Worm (Caenorhabditis elegans) whole organism, L1 larva: ENCODE measurements around the gene stdh-2.

Experiments
- C16A3.4 ChIP-seq: fragments of 150-350 bp; optimal IDR thresholded peaks from 2 replicates; lab custom pipeline; 2014; ENCODE audit warnings: missing biosample characterization, missing genetic modification characterization
- alr-1 ChIP-seq: fragments of 200-800 bp; sonication (Bioruptor generic); optimal IDR thresholded peaks from 2 replicates; lab custom pipeline; 2018; ENCODE audit warnings: borderline replicate concordance, mild to moderate bottlenecking, missing genetic modification characterization, missing compliant biosample characterization
- ets-5 ChIP-seq: fragments of 200-800 bp; sonication (Bioruptor generic); IDR thresholded peaks from 2 replicates; pipeline ENCODE4 v1.3.6; 2022; ENCODE audit warnings: missing genetic modification characterization, missing compliant biosample characterization
- fos-1 ChIP-seq: fragments of 150-350 bp; optimal IDR thresholded peaks from 2 replicates; lab custom pipeline; 2014; ENCODE audit warnings: missing biosample characterization, missing genetic modification characterization
- grh-1 ChIP-seq: fragments of 200-800 bp; sonication (Bioruptor generic); IDR thresholded peaks from 2 replicates; pipeline ENCODE4 v1.3.6; 2022; ENCODE audit warnings: missing genetic modification reagents, missing genetic modification characterization, missing compliant biosample characterization
- hpl-2 ChIP-seq: fragments of 150-350 bp; optimal IDR thresholded peaks from 2 replicates; lab custom pipeline; 2014; ENCODE audit warnings: missing biosample characterization, missing genetic modification reagents, missing genetic modification characterization
- isw-1 ChIP-seq: fragments of 200-800 bp; sonication (Bioruptor generic); IDR thresholded peaks from 2 replicates; pipeline ENCODE4 v1.3.6; 2022; ENCODE audit warnings: missing genetic modification characterization, missing compliant biosample characterization
- jun-1 ChIP-seq: fragments of 150-350 bp; optimal IDR thresholded peaks from 2 replicates; lab custom pipeline; 2014; ENCODE audit warnings: missing biosample characterization, missing genetic modification reagents, missing genetic modification characterization
- mdl-1 ChIP-seq, 2 experiments: fragments of 150-350 bp; optimal IDR thresholded peaks; 2 replicates each; lab custom pipeline; 2014 to 2017; ENCODE audit warnings: missing biosample characterization in 2 of 2, missing genetic modification characterization in 2 of 2, inconsistent platforms in 1 of 2
- mep-1 ChIP-seq: fragments of 150-350 bp; optimal IDR thresholded peaks from 2 replicates; lab custom pipeline; 2014; ENCODE audit warnings: missing biosample characterization, missing genetic modification characterization
- nhr-19 ChIP-seq: fragments of 200-800 bp; sonication (Bioruptor generic); conservative IDR thresholded peaks from 2 replicates; pipeline ENCODE4 v1.3.6; 2022; ENCODE audit warnings: missing genetic modification characterization, missing compliant biosample characterization
- nhr-20 ChIP-seq: sonication (generic microtip); optimal IDR thresholded peaks from 2 replicates; lab custom pipeline; 2016; ENCODE audit warnings: mild to moderate bottlenecking, missing genetic modification characterization, missing compliant biosample characterization
- nhr-71 ChIP-seq: sonication (generic microtip); optimal IDR thresholded peaks from 2 replicates; lab custom pipeline; 2016; ENCODE audit warnings: mild to moderate bottlenecking, missing genetic modification characterization, moderate library complexity, missing compliant biosample characterization
- pqm-1 ChIP-seq: sonication (generic microtip); optimal IDR thresholded peaks from 3 replicates; lab custom pipeline; 2017; ENCODE audit warnings: missing biosample characterization, missing genetic modification characterization
- sup-37 ChIP-seq: fragments of 200-800 bp; sonication (Bioruptor generic); optimal IDR thresholded peaks from 2 replicates; lab custom pipeline; 2018; ENCODE audit warnings: mild to moderate bottlenecking, missing genetic modification characterization, missing compliant biosample characterization
- unc-62 ChIP-seq: fragments of 150-350 bp; optimal IDR thresholded peaks from 2 replicates; lab custom pipeline; 2014; ENCODE audit warnings: missing biosample characterization, missing genetic modification reagents, missing genetic modification characterization
- vab-15 ChIP-seq: sonication (generic microtip); optimal IDR thresholded peaks from 2 replicates; lab custom pipeline; 2017; ENCODE audit warnings: missing genotype, mild to moderate bottlenecking, missing genetic modification characterization, missing compliant biosample characterization
- zag-1 ChIP-seq: fragments of 150-350 bp; optimal IDR thresholded peaks from 2 replicates; lab custom pipeline; 2014; ENCODE audit warnings: missing biosample characterization, missing genetic modification characterization
- zip-4 ChIP-seq: fragments of 200-800 bp; sonication (Bioruptor generic); optimal IDR thresholded peaks from 2 replicates; lab custom pipeline; 2018; ENCODE audit warnings: mild to moderate bottlenecking, missing genetic modification characterization, moderate library complexity, missing compliant biosample characterization

The stdh-2 gene

DNA sequence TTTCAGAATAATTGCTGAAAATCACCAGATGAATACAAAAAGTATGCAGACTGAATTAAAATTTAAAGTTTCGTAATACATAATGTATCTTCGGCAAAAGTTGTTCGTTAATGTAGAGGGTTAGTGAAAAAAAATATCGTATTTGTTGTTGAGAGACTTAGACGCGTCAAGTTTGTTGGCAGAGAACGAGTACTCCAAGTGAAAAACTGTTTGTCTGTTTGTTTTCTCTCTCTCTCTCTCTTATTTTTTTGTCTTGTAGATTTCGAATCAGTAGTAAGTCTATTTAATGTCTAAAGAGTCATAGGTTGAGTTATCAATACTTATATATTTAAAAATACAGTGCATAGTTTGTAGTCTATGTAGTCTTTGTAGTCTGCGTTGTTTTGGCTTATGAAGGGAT lies 45.4 kb downstream of the stdh-2 start, which contains the start of the genes fbxa-2 and T13F3.8:
TSS of gene fbxa-2 (minus strand) at position 101 of the 400 bp plus-strand sequence.
TSS of gene T13F3.8 (plus strand) at position 245 of the 400 bp plus-strand sequence.
- TF ChIP-seq nhr-71 (tag; lab: Kevin White, UChicago) = no peak
- TF ChIP-seq C16A3.4 (tag; lab: Kevin White, UChicago) = no peak
- no peak for TF ChIP-seq ets-5 (GFP tag; lab: Robert Waterston, UW)
- TF ChIP-seq, all 84 proteins: peak for 0

DNA sequence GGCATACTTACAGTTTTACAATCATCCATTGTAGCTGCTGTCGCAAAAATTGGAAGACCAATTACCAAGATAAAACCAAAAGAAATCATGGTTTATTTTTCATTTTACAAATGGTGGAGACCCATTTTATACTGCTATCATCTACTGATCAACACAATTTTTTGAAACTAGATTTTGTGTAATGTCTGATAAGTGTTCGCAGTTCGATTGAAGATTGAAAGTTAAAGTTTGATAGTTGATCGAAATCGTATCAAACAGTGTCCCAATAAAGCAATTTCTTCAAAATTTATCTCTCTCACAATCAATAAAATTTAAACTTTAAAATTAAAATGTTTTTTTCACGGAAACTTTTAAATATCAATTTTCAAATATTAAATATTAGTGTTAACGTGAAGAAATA lies 47.0 kb downstream of the stdh-2 start, which contains the start of gene T13F3.6:
TSS of gene T13F3.6 (minus strand) at position 101 of the 400 bp plus-strand sequence.
- no peak for TF ChIP-seq jun-1 (tag; lab: Kevin White, UChicago)
- no peak for TF ChIP-seq hpl-2
- no peak for TF ChIP-seq isw-1
- no peak for TF ChIP-seq zip-4
- TF ChIP-seq grh-1 (GFP tag; lab: Robert Waterston, UW) = no peak
- TF ChIP-seq nhr-20 (tag; lab: Kevin White, UChicago) = no peak
- TF ChIP-seq zag-1 = no peak
- no peak for TF ChIP-seq mdl-1 (tag; optimal IDR thresholded peaks at IDR 0.05; lab: Kevin White, UChicago)
- TF ChIP-seq pqm-1 (tag; lab: Kevin White, UChicago) = no peak
- no peak for TF ChIP-seq mep-1 (tag; lab: Kevin White, UChicago)
- no peak for TF ChIP-seq vab-15 (tag; lab: Kevin White, UChicago)
- TF ChIP-seq fos-1 (tag; lab: Kevin White, UChicago) = no peak
- TF ChIP-seq sup-37 (GFP tag; lab: Kevin White, UChicago) = no peak
- TF ChIP-seq alr-1 (tag; lab: Kevin White, UChicago) = no peak
- no peak for TF ChIP-seq nhr-19
- no peak for TF ChIP-seq unc-62 (GFP tag; lab: Kevin White, UChicago)
